Worm (Caenorhabditis elegans): ENCODE data around the gene C39B10.1.

Gene C39B10.1

DNA sequence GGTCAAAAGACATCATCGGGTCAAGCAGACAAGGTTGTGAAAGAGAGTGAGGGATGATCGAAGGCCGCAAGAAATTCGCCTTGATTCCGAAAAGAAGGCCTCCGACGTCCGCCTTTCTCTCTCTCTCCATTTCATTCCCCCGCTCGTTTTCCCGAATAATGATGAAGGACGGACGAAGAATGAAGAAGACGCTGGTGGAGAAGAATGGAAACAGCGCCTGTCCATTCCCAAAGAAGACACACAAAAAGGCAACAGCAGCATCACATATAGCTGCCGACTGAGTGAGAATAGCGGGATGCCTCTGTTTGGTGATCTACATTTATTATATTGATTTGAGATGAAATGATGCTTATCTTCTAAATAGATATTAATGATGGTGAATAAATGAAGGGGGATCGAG lies 34.2 kb downstream of the C39B10.1 start:
- TF ChIP-seq ZK546.5 (tag; optimal IDR thresholded peaks at IDR 0.05) (no peak), fos-1 (tag; optimal IDR thresholded peaks at IDR 0.05) (no peak), nfya-1 (tag; optimal IDR thresholded peaks at IDR 0.05; ENCODE audit: insufficient read depth) (no peak), hmg-11 (tag; optimal IDR thresholded peaks at IDR 0.05) (no peak), nhr-237 (tag; optimal IDR thresholded peaks at IDR 0.05) (no peak), sea-2 (GFP tag; optimal IDR thresholded peaks at IDR 0.05) (no peak), mdl-1 (tag; optimal IDR thresholded peaks at IDR 0.05) (no peak), nhr-11 (tag; optimal IDR thresholded peaks at IDR 0.05) (no peak), nhr-25 (tag; optimal IDR thresholded peaks at IDR 0.05) (peak; percentile 71), nhr-76 (tag; optimal IDR thresholded peaks at IDR 0.05) (no peak), elt-1 (tag; optimal IDR thresholded peaks at IDR 0.05) (no peak), nhr-28 (tag; optimal IDR thresholded peaks at IDR 0.05) (no peak), eor-1 (tag; optimal IDR thresholded peaks at IDR 0.05) (no peak), nhr-23 (tag; optimal IDR thresholded peaks at IDR 0.05) (peak; percentile 22), unc-39 (tag; optimal IDR thresholded peaks at IDR 0.05) (no peak)

DNA sequence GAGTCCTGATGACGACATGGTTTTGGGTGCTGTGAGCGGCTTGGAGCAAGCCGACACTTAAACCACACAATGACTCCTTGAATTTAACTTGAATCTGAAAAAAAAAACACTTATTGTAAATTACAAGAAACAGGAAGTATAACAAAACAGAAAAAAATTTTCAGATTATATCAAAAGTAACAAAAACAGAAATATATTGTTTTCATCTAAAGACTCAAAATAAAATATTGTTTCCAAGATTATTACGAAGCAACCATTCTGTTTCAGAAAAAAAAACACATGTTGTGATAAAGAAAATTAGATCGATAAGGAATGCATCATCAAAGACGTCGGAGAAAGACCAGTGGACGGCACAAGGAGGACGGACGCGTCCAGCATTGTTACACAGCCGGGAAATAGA lies 34.9 kb downstream of the C39B10.1 start, which contains the start of gene mig-15:
Gene mig-15, minus strand, starts transcription at position 101 of the 400 bp plus-strand sequence.
- no peak for TF ChIP-seq egl-5 (tag; optimal IDR thresholded peaks at IDR 0.05)
- TF ChIP-seq ceh-16 (tag; optimal IDR thresholded peaks at IDR 0.05), result no peak
- no peak for TF ChIP-seq lsy-12 (tag; optimal IDR thresholded peaks at IDR 0.05)
- no peak for TF ChIP-seq nhr-237 (tag; optimal IDR thresholded peaks at IDR 0.05)
- no peak for TF ChIP-seq unc-39 (tag; optimal IDR thresholded peaks at IDR 0.05)
- no peak for TF ChIP-seq pqm-1 (tag; optimal IDR thresholded peaks at IDR 0.05)
- TF ChIP-seq hmg-11 (tag; optimal IDR thresholded peaks at IDR 0.05), result no peak
- TF ChIP-seq snpc-4 (tag; optimal IDR thresholded peaks at IDR 0.05), result no peak
- no peak for TF ChIP-seq ceh-9 (tag; optimal IDR thresholded peaks at IDR 0.05)
- no peak for TF ChIP-seq R02D3.7 (tag; optimal IDR thresholded peaks at IDR 0.05)
- no peak for TF ChIP-seq tbx-2 (tag; optimal IDR thresholded peaks at IDR 0.05)
- no peak for TF ChIP-seq unc-62 (GFP tag; optimal IDR thresholded peaks at IDR 0.05)
- TF ChIP-seq eor-1 (tag; optimal IDR thresholded peaks at IDR 0.05), result no peak
- TF ChIP-seq lin-15B (tag; optimal IDR thresholded peaks at IDR 0.05), result no peak
- no peak for TF ChIP-seq nhr-23 (tag; optimal IDR thresholded peaks at IDR 0.05)

DNA sequence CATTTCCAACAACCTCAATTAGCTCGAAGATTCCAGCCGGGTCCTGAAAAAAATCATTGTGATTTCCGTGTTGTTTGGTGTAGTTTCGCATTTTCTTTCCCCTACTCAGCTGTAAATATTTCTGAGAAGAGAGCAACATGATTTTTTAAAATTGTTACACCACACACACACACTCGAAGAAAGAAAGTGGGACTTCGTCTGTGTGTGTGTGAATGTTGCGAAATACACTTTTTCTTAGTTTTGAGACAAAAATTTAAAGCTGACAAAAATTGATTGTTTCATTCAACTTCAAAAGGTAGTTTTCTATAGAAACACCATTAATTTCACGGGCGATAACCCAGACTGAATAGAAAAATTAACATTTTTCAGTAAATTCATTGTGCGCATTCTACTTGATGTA lies 35.3 kb downstream of the C39B10.1 start:
- TF ChIP-seq nhr-43 (tag; optimal IDR thresholded peaks at IDR 0.05; ENCODE audit: poor library complexity, severe bottlenecking) (no peak), elt-3 (tag; optimal IDR thresholded peaks at IDR 0.05) (no peak), zag-1 (tag; optimal IDR thresholded peaks at IDR 0.05) (no peak), ama-1 (optimal IDR thresholded peaks at IDR 0.05) (no peak), pqm-1 (tag; optimal IDR thresholded peaks at IDR 0.05) (no peak), lin-15B (tag; optimal IDR thresholded peaks at IDR 0.05) (no peak), mml-1 (tag; optimal IDR thresholded peaks at IDR 0.05) (no peak), ztf-4 (tag; optimal IDR thresholded peaks at IDR 0.05) (no peak), R02D3.7 (tag; optimal IDR thresholded peaks at IDR 0.05) (no peak), egl-27 (tag; optimal IDR thresholded peaks at IDR 0.05) (no peak), pha-4 (tag; optimal IDR thresholded peaks at IDR 0.05) (no peak), ZK546.5 (tag; optimal IDR thresholded peaks at IDR 0.05) (no peak), eor-1 (tag; optimal IDR thresholded peaks at IDR 0.05) (no peak), lsy-12 (tag; optimal IDR thresholded peaks at IDR 0.05) (no peak), nhr-77 (tag; optimal IDR thresholded peaks at IDR 0.05) (no peak), unc-39 (tag; optimal IDR thresholded peaks at IDR 0.05) (no peak), ztf-11 (tag; optimal IDR thresholded peaks at IDR 0.05) (no peak), ceh-82 (tag; optimal IDR thresholded peaks at IDR 0.05) (no peak), elt-2 (tag; optimal IDR thresholded peaks at IDR 0.05) (no peak), daf-12 (tag; optimal IDR thresholded peaks at IDR 0.05) (no peak)

DNA sequence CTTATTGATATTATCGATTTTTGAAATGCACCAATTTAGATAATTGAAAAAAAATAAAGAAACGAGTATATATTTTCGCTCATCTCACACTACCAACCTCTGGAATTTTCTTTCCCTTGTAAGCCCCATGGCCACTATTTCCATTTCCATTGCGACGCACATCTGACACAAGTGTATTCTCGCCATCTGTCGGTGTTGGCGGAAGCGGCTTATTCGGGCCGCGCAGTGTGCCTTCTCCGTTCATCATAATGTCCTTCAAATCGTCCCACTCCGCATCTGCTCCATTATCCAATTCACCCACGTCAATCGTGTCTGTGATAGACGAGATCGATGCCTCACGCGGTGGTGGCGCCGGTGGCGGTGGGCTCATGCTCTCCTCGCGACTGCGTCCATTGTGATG lies 38.7 kb downstream of the C39B10.1 start:
- no peak for TF ChIP-seq nhr-28 (tag; optimal IDR thresholded peaks at IDR 0.05)
- TF ChIP-seq mdl-1 (tag; optimal IDR thresholded peaks at IDR 0.05), result no peak
- TF ChIP-seq daf-12 (tag; optimal IDR thresholded peaks at IDR 0.05), result no peak
- TF ChIP-seq pha-4 (tag; optimal IDR thresholded peaks at IDR 0.05), result no peak
- no peak for TF ChIP-seq elt-1 (tag; optimal IDR thresholded peaks at IDR 0.05)
- no peak for TF ChIP-seq nhr-77 (tag; optimal IDR thresholded peaks at IDR 0.05)
- no peak for TF ChIP-seq zag-1 (tag; optimal IDR thresholded peaks at IDR 0.05)
- no peak for TF ChIP-seq hmg-11 (tag; optimal IDR thresholded peaks at IDR 0.05)
- TF ChIP-seq ztf-4 (tag; optimal IDR thresholded peaks at IDR 0.05), result no peak
- no peak for TF ChIP-seq nhr-67 (tag; optimal IDR thresholded peaks at IDR 0.05)
- no peak for TF ChIP-seq elt-2 (tag; optimal IDR thresholded peaks at IDR 0.05)
- no peak for TF ChIP-seq nhr-23 (tag; optimal IDR thresholded peaks at IDR 0.05)
